Worm (Caenorhabditis elegans) whole organism, L1 larva: ENCODE results near the gene ogt-1.

Experiments
- C16A3.4 ChIP-seq: fragments of 150-350 bp; optimal IDR thresholded peaks from 2 replicates; lab custom pipeline; 2014; ENCODE audit warnings: missing biosample characterization, missing genetic modification characterization
- C34B4.2 ChIP-seq: sonication (generic microtip); optimal IDR thresholded peaks from 2 replicates; lab custom pipeline; 2017; ENCODE audit warnings: mild to moderate bottlenecking, missing genetic modification characterization, missing compliant biosample characterization
- F16B12.6 ChIP-seq: fragments of 150-350 bp; optimal IDR thresholded peaks from 2 replicates; lab custom pipeline; 2014; ENCODE audit warnings: missing biosample characterization, missing genetic modification characterization
- Y116A8C.19 ChIP-seq: sonication (generic microtip); optimal IDR thresholded peaks from 2 replicates; lab custom pipeline; 2016; ENCODE audit warnings: missing compliant biosample characterization, missing genetic modification characterization, borderline replicate concordance
- aha-1 ChIP-seq: fragments of 150-350 bp; optimal IDR thresholded peaks from 2 replicates; lab custom pipeline; 2014; ENCODE audit warnings: missing biosample characterization, missing genetic modification characterization
- alr-1 ChIP-seq: fragments of 200-800 bp; sonication (Bioruptor generic); optimal IDR thresholded peaks from 2 replicates; lab custom pipeline; 2018; ENCODE audit warnings: borderline replicate concordance, mild to moderate bottlenecking, missing genetic modification characterization, missing compliant biosample characterization
- ama-1 ChIP-seq: fragments of 150-350 bp; optimal IDR thresholded peaks from 2 replicates; lab custom pipeline; 2014
- efl-1 ChIP-seq, 4 experiments: fragments of 150-350 bp; optimal IDR thresholded peaks in 3 of 4; peaks in 1 of 4; 1 replicate in 1 of 4; 2 replicates in 3 of 4; lab custom pipeline; 2014; ENCODE audit warnings: missing biosample characterization in 2 of 4, missing genetic modification characterization in 2 of 4, missing genetic modification reagents in 2 of 4
- efl-3 ChIP-seq: fragments of 200-800 bp; sonication (Bioruptor generic); optimal IDR thresholded peaks from 2 replicates; lab custom pipeline; 2018; ENCODE audit warnings: mild to moderate bottlenecking, missing genetic modification characterization, missing compliant biosample characterization
- egl-13 ChIP-seq: sonication (generic microtip); optimal IDR thresholded peaks from 2 replicates; lab custom pipeline; 2016; ENCODE audit warnings: missing genotype, missing genetic modification reagents, missing genetic modification characterization, missing compliant biosample characterization
- egl-27 ChIP-seq, 2 experiments: fragments of 150-350 bp in 1 of 2; sonication (generic microtip); optimal IDR thresholded peaks; 3 replicates each; lab custom pipeline; 2017 to 2018; ENCODE audit warnings: missing biosample characterization in 2 of 2, missing genetic modification characterization in 2 of 2, missing genetic modification reagents in 2 of 2
- elt-3 ChIP-seq, 6 experiments: fragments of 150-350 bp in 1 of 6; sonication (generic microtip); optimal IDR thresholded peaks; 2 replicates each; lab custom pipeline; 2017 to 2018; ENCODE audit warnings: missing biosample characterization in 6 of 6, missing genetic modification characterization in 6 of 6, inconsistent platforms in 1 of 6
- ets-5 ChIP-seq: fragments of 200-800 bp; sonication (Bioruptor generic); IDR thresholded peaks from 2 replicates; pipeline ENCODE4 v1.3.6; 2022; ENCODE audit warnings: missing genetic modification characterization, missing compliant biosample characterization
- fkh-4 ChIP-seq: sonication (generic microtip); optimal IDR thresholded peaks from 2 replicates; lab custom pipeline; 2016; ENCODE audit warnings: missing compliant biosample characterization, missing genetic modification characterization, borderline replicate concordance
- fkh-8 ChIP-seq: sonication (generic microtip); optimal IDR thresholded peaks from 2 replicates; lab custom pipeline; 2016; ENCODE audit warnings: mild to moderate bottlenecking, missing genetic modification characterization, missing compliant biosample characterization
- grh-1 ChIP-seq: fragments of 200-800 bp; sonication (Bioruptor generic); IDR thresholded peaks from 2 replicates; pipeline ENCODE4 v1.3.6; 2022; ENCODE audit warnings: missing genetic modification reagents, missing genetic modification characterization, missing compliant biosample characterization
- hlh-4 ChIP-seq: sonication (generic microtip); optimal IDR thresholded peaks from 2 replicates; lab custom pipeline; 2016; ENCODE audit warnings: mild to moderate bottlenecking, missing genetic modification characterization, missing compliant biosample characterization
- hpl-2 ChIP-seq: fragments of 150-350 bp; optimal IDR thresholded peaks from 2 replicates; lab custom pipeline; 2014; ENCODE audit warnings: missing biosample characterization, missing genetic modification reagents, missing genetic modification characterization
- isw-1 ChIP-seq: fragments of 200-800 bp; sonication (Bioruptor generic); IDR thresholded peaks from 2 replicates; pipeline ENCODE4 v1.3.6; 2022; ENCODE audit warnings: missing genetic modification characterization, missing compliant biosample characterization
- jun-1 ChIP-seq: fragments of 150-350 bp; optimal IDR thresholded peaks from 2 replicates; lab custom pipeline; 2014; ENCODE audit warnings: missing biosample characterization, missing genetic modification reagents, missing genetic modification characterization
- lin-13 ChIP-seq: fragments of 150-350 bp; optimal IDR thresholded peaks from 2 replicates; lab custom pipeline; 2014; ENCODE audit warnings: missing biosample characterization, missing genetic modification reagents, missing genetic modification characterization
- lin-35 ChIP-seq, 2 experiments: fragments of 150-350 bp; optimal IDR thresholded peaks; 2 replicates each; lab custom pipeline; 2014; ENCODE audit warnings: missing biosample characterization in 2 of 2, missing genetic modification characterization in 2 of 2, missing genetic modification reagents in 2 of 2
- lir-3 ChIP-seq: sonication (generic microtip); optimal IDR thresholded peaks from 2 replicates; lab custom pipeline; 2016; ENCODE audit warnings: mild to moderate bottlenecking, missing genetic modification characterization, moderate library complexity, missing compliant biosample characterization; ENCODE audit not compliant: poor library complexity
- lsy-2 ChIP-seq, 2 experiments: fragments of 150-350 bp; optimal IDR thresholded peaks; 2 replicates each; lab custom pipeline; 2014; ENCODE audit warnings: missing biosample characterization in 2 of 2, missing genetic modification characterization in 2 of 2
- mef-2 ChIP-seq: fragments of 150-350 bp; optimal IDR thresholded peaks from 2 replicates; lab custom pipeline; 2014; ENCODE audit warnings: missing biosample characterization, missing genetic modification characterization
- nhr-12 ChIP-seq: sonication (generic microtip); optimal IDR thresholded peaks from 2 replicates; lab custom pipeline; 2017; ENCODE audit warnings: missing biosample characterization, missing genetic modification characterization
- nhr-28 ChIP-seq: fragments of 150-350 bp; optimal IDR thresholded peaks from 2 replicates; lab custom pipeline; 2014; ENCODE audit warnings: missing biosample characterization, missing genetic modification characterization
- nhr-47 ChIP-seq: sonication (generic microtip); optimal IDR thresholded peaks from 2 replicates; lab custom pipeline; 2016; ENCODE audit warnings: mild to moderate bottlenecking, missing genetic modification characterization, moderate library complexity, missing compliant biosample characterization
- nhr-71 ChIP-seq: sonication (generic microtip); optimal IDR thresholded peaks from 2 replicates; lab custom pipeline; 2016; ENCODE audit warnings: mild to moderate bottlenecking, missing genetic modification characterization, moderate library complexity, missing compliant biosample characterization
- nhr-76 ChIP-seq: sonication (generic microtip); optimal IDR thresholded peaks from 2 replicates; lab custom pipeline; 2017; ENCODE audit warnings: missing biosample characterization, missing genetic modification characterization
- pag-3 ChIP-seq: sonication (generic microtip); optimal IDR thresholded peaks from 2 replicates; lab custom pipeline; 2017; ENCODE audit warnings: missing genetic modification characterization, mild to moderate bottlenecking, missing compliant biosample characterization, antibody characterized with exemption, borderline replicate concordance; ENCODE audit not compliant: insufficient read depth
- pqm-1 ChIP-seq: sonication (generic microtip); optimal IDR thresholded peaks from 3 replicates; lab custom pipeline; 2017; ENCODE audit warnings: missing biosample characterization, missing genetic modification characterization
- rnt-1 ChIP-seq: sonication (generic microtip); optimal IDR thresholded peaks from 2 replicates; lab custom pipeline; 2016; ENCODE audit warnings: mild to moderate bottlenecking, missing genetic modification characterization, moderate library complexity, missing compliant biosample characterization
- skn-1 ChIP-seq: fragments of 150-350 bp; optimal IDR thresholded peaks from 2 replicates; lab custom pipeline; 2014; ENCODE audit warnings: missing biosample characterization, missing genetic modification characterization
- sptf-1 ChIP-seq: fragments of 150-350 bp; optimal IDR thresholded peaks from 2 replicates; lab custom pipeline; 2014; ENCODE audit warnings: missing biosample characterization, missing genetic modification characterization
- sup-37 ChIP-seq: fragments of 200-800 bp; sonication (Bioruptor generic); optimal IDR thresholded peaks from 2 replicates; lab custom pipeline; 2018; ENCODE audit warnings: mild to moderate bottlenecking, missing genetic modification characterization, missing compliant biosample characterization
- tbx-2 ChIP-seq: sonication (generic microtip); optimal IDR thresholded peaks from 2 replicates; lab custom pipeline; 2016; ENCODE audit warnings: missing genetic modification characterization, missing compliant biosample characterization
- tlp-1 ChIP-seq: fragments of 150-350 bp; optimal IDR thresholded peaks from 2 replicates; lab custom pipeline; 2014; ENCODE audit warnings: missing biosample characterization, missing genetic modification characterization
- unc-30 ChIP-seq: sonication (generic microtip); optimal IDR thresholded peaks from 2 replicates; lab custom pipeline; 2017; ENCODE audit warnings: missing biosample characterization, missing genetic modification characterization
- unc-86 ChIP-seq: sonication (generic microtip); optimal IDR thresholded peaks from 2 replicates; lab custom pipeline; 2016; ENCODE audit warnings: missing genetic modification characterization, missing compliant biosample characterization
- unc-98 ChIP-seq: fragments of 200-800 bp; sonication (Bioruptor generic); IDR thresholded peaks from 2 replicates; pipeline ENCODE4 v1.3.6; 2022; ENCODE audit warnings: missing genetic modification characterization, missing compliant biosample characterization
- vab-15 ChIP-seq: sonication (generic microtip); optimal IDR thresholded peaks from 2 replicates; lab custom pipeline; 2017; ENCODE audit warnings: missing genotype, mild to moderate bottlenecking, missing genetic modification characterization, missing compliant biosample characterization
- ztf-11 ChIP-seq, 2 experiments: sonication (generic microtip); optimal IDR thresholded peaks; 2 replicates each; lab custom pipeline; 2016 to 2017; ENCODE audit warnings: missing genetic modification characterization in 2 of 2, missing biosample characterization in 1 of 2, missing compliant biosample characterization in 1 of 2
- ztf-4 ChIP-seq: fragments of 150-350 bp; optimal IDR thresholded peaks from 2 replicates; lab custom pipeline; 2014; ENCODE audit warnings: missing biosample characterization, missing genetic modification characterization

The ogt-1 gene

ce11 chrIII:7198838-7199237, 45.2 kb upstream of the ogt-1 start, which contains the start of gene pfd-5 (continued):
- TF ChIP-seq lir-3 (tag; lab: Kevin White, UChicago) (peak; percentile 94), hlh-4 (no peak), tlp-1 (no peak), lin-35 (GFP tag; optimal IDR thresholded peaks at IDR 0.05; lab: Kevin White, UChicago) (peak; percentile 96 to 97), egl-13 (tag; lab: Kevin White, UChicago) (peak; percentile 81), lsy-2 (tag; optimal IDR thresholded peaks at IDR 0.05; lab: Kevin White, UChicago) (peak; percentile 82 to 84), tbx-2 (tag; lab: Kevin White, UChicago) (peak; percentile 81), ama-1 (lab: Kevin White, UChicago) (no peak), egl-27 (tag; optimal IDR thresholded peaks at IDR 0.05; lab: Kevin White, UChicago) (no peak), F16B12.6 (tag; lab: Kevin White, UChicago) (peak; percentile 10), grh-1 (GFP tag; lab: Robert Waterston, UW) (no peak), skn-1 (tag; lab: Kevin White, UChicago) (peak; percentile 51), lin-13 (peak; percentile 49), vab-15 (no peak), Y116A8C.19 (tag; lab: Kevin White, UChicago) (peak; percentile 39), C34B4.2 (no peak), hpl-2 (GFP tag; lab: Kevin White, UChicago) (no peak), unc-98 (GFP tag; lab: Robert Waterston, UW) (peak; percentile 64), ztf-4 (tag; lab: Kevin White, UChicago) (no peak), isw-1 (peak; percentile 67), jun-1 (tag; lab: Kevin White, UChicago) (no peak), ztf-11 (tag; optimal IDR thresholded peaks at IDR 0.05; lab: Kevin White, UChicago) (peak in 1 of 2 experiments; percentile 84), alr-1 (no peak), nhr-12 (tag; lab: Kevin White, UChicago) (no peak), pag-3 (tag; lab: Kevin White, UChicago) (peak; percentile 4), efl-1 (optimal IDR thresholded peaks at IDR 0.05; lab: Kevin White, UChicago) (peak; percentile 81 to 96), efl-1 (GFP tag; optimal IDR thresholded peaks at IDR 0.05 in 1 of 2; lab: Kevin White, UChicago) (peak; percentile 95 to 99), unc-30 (tag; lab: Kevin White, UChicago) (no peak), unc-86 (tag; lab: Kevin White, UChicago) (peak; percentile 51), fkh-8 (tag; lab: Kevin White, UChicago) (peak; percentile 22), sptf-1 (tag; lab: Kevin White, UChicago) (no peak), ets-5 (no peak), rnt-1 (tag; lab: Kevin White, UChicago) (peak; percentile 97), nhr-76 (tag; lab: Kevin White, UChicago) (no peak), nhr-28 (tag; lab: Kevin White, UChicago) (no peak), efl-3 (GFP tag; lab: Kevin White, UChicago) (no peak), mef-2 (tag; lab: Kevin White, UChicago) (no peak), nhr-71 (tag; lab: Kevin White, UChicago) (peak; percentile 82)

- no peak for TF ChIP-seq nhr-47
- no peak for TF ChIP-seq fkh-4
- TF ChIP-seq vab-15 = no peak
- TF ChIP-seq pqm-1 (tag; lab: Kevin White, UChicago) = no peak
- no peak for TF ChIP-seq elt-3 (tag; optimal IDR thresholded peaks at IDR 0.05; lab: Kevin White, UChicago)
- TF ChIP-seq unc-98 (GFP tag; lab: Robert Waterston, UW) = no peak
- no peak for TF ChIP-seq nhr-71 (tag; lab: Kevin White, UChicago)
- no peak for TF ChIP-seq ets-5
- no peak for TF ChIP-seq aha-1 (tag; lab: Kevin White, UChicago)
- no peak for TF ChIP-seq C16A3.4 (tag; lab: Kevin White, UChicago)
- TF ChIP-seq sup-37 (GFP tag; lab: Kevin White, UChicago) = no peak
Observed at ce11 chrIII:7197973-7198372, 44.4 kb upstream of the ogt-1 start, which contains the start of gene exos-9. TSS of gene exos-9 (minus strand) at chrIII:7198073.
